Worm (Caenorhabditis elegans): ENCODE measurements around the gene twk-25.

Gene twk-25

ce11 chrIV:11523685-11524084, 19.2 kb downstream of the twk-25 start:
- TF ChIP-seq sox-4 (tag; optimal IDR thresholded peaks at IDR 0.05) (no peak), pax-3 (tag; optimal IDR thresholded peaks at IDR 0.05) (no peak), nhr-85 (tag) (peak; percentile 46), pag-3 (tag; optimal IDR thresholded peaks at IDR 0.05; ENCODE audit: borderline replicate concordance, insufficient read depth) (no peak), mdl-1 (tag; optimal IDR thresholded peaks at IDR 0.05) (no peak), lin-13 (GFP tag; optimal IDR thresholded peaks at IDR 0.05) (no peak), ces-1 (GFP tag; optimal IDR thresholded peaks at IDR 0.05) (no peak), mep-1 (tag; optimal IDR thresholded peaks at IDR 0.05) (no peak), lin-35 (GFP tag; optimal IDR thresholded peaks at IDR 0.05) (peak in 1 of 2 experiments; percentile 7), unc-62 (GFP tag; optimal IDR thresholded peaks at IDR 0.05) (no peak), snpc-4 (tag; optimal IDR thresholded peaks at IDR 0.05) (no peak), fkh-4 (tag; optimal IDR thresholded peaks at IDR 0.05; ENCODE audit: borderline replicate concordance) (no peak), zag-1 (tag; optimal IDR thresholded peaks at IDR 0.05) (no peak), blmp-1 (tag; optimal IDR thresholded peaks at IDR 0.05) (peak; percentile 7), lin-14 (GFP tag; optimal IDR thresholded peaks at IDR 0.05) (no peak), sptf-1 (tag; optimal IDR thresholded peaks at IDR 0.05) (no peak), nhr-90 (tag; optimal IDR thresholded peaks at IDR 0.05; ENCODE audit: poor library complexity) (no peak), dpl-1 (GFP tag; optimal IDR thresholded peaks at IDR 0.05) (no peak), fkh-10 (GFP tag; optimal IDR thresholded peaks at IDR 0.05) (no peak), nhr-12 (tag; optimal IDR thresholded peaks at IDR 0.05) (no peak), ceh-63 (GFP tag; optimal IDR thresholded peaks at IDR 0.05) (no peak), unc-98 (GFP tag; IDR thresholded peaks at IDR 0.05) (no peak), efl-1 (optimal IDR thresholded peaks at IDR 0.05) (no peak), efl-1 (GFP tag; optimal IDR thresholded peaks at IDR 0.05 in 1 of 2) (peak in 1 of 2 experiments; percentile 45), lsy-2 (tag; optimal IDR thresholded peaks at IDR 0.05) (no peak), hlh-4 (tag; optimal IDR thresholded peaks at IDR 0.05) (no peak)

ce11 chrIV:11524241-11524692, 19.8 kb downstream of the twk-25 start, which contains the start of gene mep-1:
TSS of gene mep-1 (plus strand) at chrIV:11524642.
- TF ChIP-seq lir-3 (tag; optimal IDR thresholded peaks at IDR 0.05; ENCODE audit: poor library complexity): peak; percentile 95
- peak; percentile 34 for TF ChIP-seq snpc-4 (tag; optimal IDR thresholded peaks at IDR 0.05)
- TF ChIP-seq hlh-4 (tag; optimal IDR thresholded peaks at IDR 0.05): no peak
- peak; percentile 60 to 62 for TF ChIP-seq efl-1 (optimal IDR thresholded peaks at IDR 0.05)
- peak; percentile 47 to 92 for TF ChIP-seq efl-1 (GFP tag; optimal IDR thresholded peaks at IDR 0.05 in 1 of 2)
- no peak for TF ChIP-seq nhr-237 (tag; optimal IDR thresholded peaks at IDR 0.05)
- TF ChIP-seq mdl-1 (tag; optimal IDR thresholded peaks at IDR 0.05): peak in 1 of 2 experiments; percentile 32
- peak; percentile 20 for TF ChIP-seq mef-2 (tag; optimal IDR thresholded peaks at IDR 0.05)
- TF ChIP-seq lsy-2 (tag; optimal IDR thresholded peaks at IDR 0.05): peak; percentile 59 to 74
- TF ChIP-seq C34B4.2 (tag; optimal IDR thresholded peaks at IDR 0.05): no peak
- TF ChIP-seq aha-1 (tag; optimal IDR thresholded peaks at IDR 0.05): peak; percentile 33
- TF ChIP-seq ceh-88 (GFP tag; IDR thresholded peaks at IDR 0.05): no peak
- no peak for TF ChIP-seq fkh-10 (GFP tag; optimal IDR thresholded peaks at IDR 0.05)
- no peak for TF ChIP-seq ceh-8 (GFP tag; optimal IDR thresholded peaks at IDR 0.05)
- TF ChIP-seq sup-37 (GFP tag; optimal IDR thresholded peaks at IDR 0.05): no peak
- TF ChIP-seq unc-86 (tag; optimal IDR thresholded peaks at IDR 0.05): peak; percentile 52
- TF ChIP-seq nhr-77 (tag; optimal IDR thresholded peaks at IDR 0.05): peak; percentile 49
- peak; percentile 14 to 77 (median 57) for TF ChIP-seq ceh-82 (tag; optimal IDR thresholded peaks at IDR 0.05)
- no peak for TF ChIP-seq unc-30 (tag; optimal IDR thresholded peaks at IDR 0.05)
- no peak for TF ChIP-seq nhr-84 (tag; optimal IDR thresholded peaks at IDR 0.05)
- TF ChIP-seq nhr-71 (tag; optimal IDR thresholded peaks at IDR 0.05): peak; percentile 73
- TF ChIP-seq ces-1 (GFP tag; optimal IDR thresholded peaks at IDR 0.05): no peak
- TF ChIP-seq C04F5.9 (tag; optimal IDR thresholded peaks at IDR 0.05): peak; percentile 11
- peak; percentile 42 for TF ChIP-seq C16A3.4 (tag; optimal IDR thresholded peaks at IDR 0.05)
- TF ChIP-seq Y116A8C.19 (tag; optimal IDR thresholded peaks at IDR 0.05; ENCODE audit: borderline replicate concordance): no peak
- TF ChIP-seq tbx-2 (tag; optimal IDR thresholded peaks at IDR 0.05): peak; percentile 33
- no peak for TF ChIP-seq egl-27 (tag; optimal IDR thresholded peaks at IDR 0.05)
- TF ChIP-seq ceh-63 (GFP tag; optimal IDR thresholded peaks at IDR 0.05): no peak
- no peak for TF ChIP-seq alr-1 (tag; optimal IDR thresholded peaks at IDR 0.05; ENCODE audit: borderline replicate concordance)
- no peak for TF ChIP-seq nhr-76 (tag; optimal IDR thresholded peaks at IDR 0.05)
- no peak for TF ChIP-seq grh-1 (GFP tag; IDR thresholded peaks at IDR 0.05)
- peak; percentile 30 for TF ChIP-seq nhr-90 (tag; optimal IDR thresholded peaks at IDR 0.05; ENCODE audit: poor library complexity)
- TF ChIP-seq ztf-11 (tag; optimal IDR thresholded peaks at IDR 0.05): peak in 1 of 2 experiments; percentile 49
- TF ChIP-seq lin-15B (tag; optimal IDR thresholded peaks at IDR 0.05): peak; percentile 67
- TF ChIP-seq aly-2 (tag; optimal IDR thresholded peaks at IDR 0.05): peak; percentile 8

All from whole organism, L1 larva.